Worm (Caenorhabditis elegans) whole organism, L1 larva: Measurements from ENCODE around the gene C49G7.10.

Experiments used
- C04F5.9 ChIP-seq: sonication (generic microtip); optimal IDR thresholded peaks from 2 replicates; lab custom pipeline; 2016; ENCODE audit warnings: missing genetic modification characterization, missing compliant biosample characterization
- C16A3.4 ChIP-seq: fragments of 150-350 bp; optimal IDR thresholded peaks from 2 replicates; lab custom pipeline; 2014; ENCODE audit warnings: missing biosample characterization, missing genetic modification characterization
- Y116A8C.19 ChIP-seq: sonication (generic microtip); optimal IDR thresholded peaks from 2 replicates; lab custom pipeline; 2016; ENCODE audit warnings: missing compliant biosample characterization, missing genetic modification characterization, borderline replicate concordance
- ceh-63 ChIP-seq: fragments of 200-800 bp; sonication (Bioruptor generic); optimal IDR thresholded peaks from 2 replicates; lab custom pipeline; 2018; ENCODE audit warnings: mild to moderate bottlenecking, missing genetic modification characterization, missing compliant biosample characterization
- ceh-8 ChIP-seq: fragments of 200-800 bp; sonication (Bioruptor generic); optimal IDR thresholded peaks from 2 replicates; lab custom pipeline; 2018; ENCODE audit warnings: mild to moderate bottlenecking, missing genetic modification characterization, moderate library complexity, missing compliant biosample characterization
- ceh-82 ChIP-seq, 3 experiments: fragments of 150-350 bp in 1 of 3; sonication (generic microtip) in 2 of 3; optimal IDR thresholded peaks; 2 replicates each; lab custom pipeline; 2014 to 2017; ENCODE audit warnings: missing biosample characterization in 3 of 3, missing genetic modification characterization in 3 of 3
- ceh-88 ChIP-seq: fragments of 200-800 bp; sonication (Bioruptor generic); IDR thresholded peaks from 2 replicates; pipeline ENCODE4 v1.3.6; 2022; ENCODE audit warnings: missing genetic modification characterization, missing compliant biosample characterization
- ceh-90 ChIP-seq: sonication (generic microtip); optimal IDR thresholded peaks from 2 replicates; lab custom pipeline; 2016; ENCODE audit warnings: missing genetic modification characterization, missing compliant biosample characterization
- efl-1 ChIP-seq, 4 experiments: fragments of 150-350 bp; optimal IDR thresholded peaks in 3 of 4; peaks in 1 of 4; 1 replicate in 1 of 4; 2 replicates in 3 of 4; lab custom pipeline; 2014; ENCODE audit warnings: missing biosample characterization in 2 of 4, missing genetic modification characterization in 2 of 4, missing genetic modification reagents in 2 of 4
- egl-27 ChIP-seq, 2 experiments: fragments of 150-350 bp in 1 of 2; sonication (generic microtip); optimal IDR thresholded peaks; 3 replicates each; lab custom pipeline; 2017 to 2018; ENCODE audit warnings: missing biosample characterization in 2 of 2, missing genetic modification characterization in 2 of 2, missing genetic modification reagents in 2 of 2
- elt-2 ChIP-seq: sonication (generic microtip); optimal IDR thresholded peaks from 2 replicates; lab custom pipeline; 2016; ENCODE audit warnings: missing genetic modification characterization, mild to moderate bottlenecking, inconsistent platforms, missing compliant biosample characterization, missing genetic modification reagents
- fkh-10 ChIP-seq: sonication (generic microtip); optimal IDR thresholded peaks from 2 replicates; lab custom pipeline; 2017; ENCODE audit warnings: missing biosample characterization, missing genetic modification reagents, missing genetic modification characterization
- fos-1 ChIP-seq: fragments of 150-350 bp; optimal IDR thresholded peaks from 2 replicates; lab custom pipeline; 2014; ENCODE audit warnings: missing biosample characterization, missing genetic modification characterization
- hlh-17 ChIP-seq: fragments of 200-800 bp; sonication (Bioruptor generic); optimal IDR thresholded peaks from 2 replicates; lab custom pipeline; 2018; ENCODE audit warnings: missing genetic modification characterization, mild to moderate bottlenecking, missing compliant biosample characterization, moderate library complexity, borderline replicate concordance
- hlh-4 ChIP-seq: sonication (generic microtip); optimal IDR thresholded peaks from 2 replicates; lab custom pipeline; 2016; ENCODE audit warnings: mild to moderate bottlenecking, missing genetic modification characterization, missing compliant biosample characterization
- hpl-2 ChIP-seq: fragments of 150-350 bp; optimal IDR thresholded peaks from 2 replicates; lab custom pipeline; 2014; ENCODE audit warnings: missing biosample characterization, missing genetic modification reagents, missing genetic modification characterization
- irx-1 ChIP-seq: sonication (generic microtip); optimal IDR thresholded peaks from 2 replicates; lab custom pipeline; 2016; ENCODE audit warnings: missing genetic modification characterization, missing compliant biosample characterization
- lin-13 ChIP-seq: fragments of 150-350 bp; optimal IDR thresholded peaks from 2 replicates; lab custom pipeline; 2014; ENCODE audit warnings: missing biosample characterization, missing genetic modification reagents, missing genetic modification characterization
- lin-35 ChIP-seq, 2 experiments: fragments of 150-350 bp; optimal IDR thresholded peaks; 2 replicates each; lab custom pipeline; 2014; ENCODE audit warnings: missing biosample characterization in 2 of 2, missing genetic modification characterization in 2 of 2, missing genetic modification reagents in 2 of 2
- lin-39 ChIP-seq: fragments of 150-350 bp; optimal IDR thresholded peaks from 2 replicates; lab custom pipeline; 2014; ENCODE audit warnings: missing biosample characterization, missing genetic modification reagents, missing genetic modification characterization
- lsy-2 ChIP-seq, 2 experiments: fragments of 150-350 bp; optimal IDR thresholded peaks; 2 replicates each; lab custom pipeline; 2014; ENCODE audit warnings: missing biosample characterization in 2 of 2, missing genetic modification characterization in 2 of 2
- mef-2 ChIP-seq: fragments of 150-350 bp; optimal IDR thresholded peaks from 2 replicates; lab custom pipeline; 2014; ENCODE audit warnings: missing biosample characterization, missing genetic modification characterization
- mep-1 ChIP-seq: fragments of 150-350 bp; optimal IDR thresholded peaks from 2 replicates; lab custom pipeline; 2014; ENCODE audit warnings: missing biosample characterization, missing genetic modification characterization
- nhr-19 ChIP-seq: fragments of 200-800 bp; sonication (Bioruptor generic); conservative IDR thresholded peaks from 2 replicates; pipeline ENCODE4 v1.3.6; 2022; ENCODE audit warnings: missing genetic modification characterization, missing compliant biosample characterization
- nhr-20 ChIP-seq: sonication (generic microtip); optimal IDR thresholded peaks from 2 replicates; lab custom pipeline; 2016; ENCODE audit warnings: mild to moderate bottlenecking, missing genetic modification characterization, missing compliant biosample characterization
- nhr-237 ChIP-seq: fragments of 150-350 bp; optimal IDR thresholded peaks from 2 replicates; lab custom pipeline; 2014; ENCODE audit warnings: missing biosample characterization, missing genetic modification characterization
- nhr-71 ChIP-seq: sonication (generic microtip); optimal IDR thresholded peaks from 2 replicates; lab custom pipeline; 2016; ENCODE audit warnings: mild to moderate bottlenecking, missing genetic modification characterization, moderate library complexity, missing compliant biosample characterization
- nhr-76 ChIP-seq: sonication (generic microtip); optimal IDR thresholded peaks from 2 replicates; lab custom pipeline; 2017; ENCODE audit warnings: missing biosample characterization, missing genetic modification characterization
- pag-3 ChIP-seq: sonication (generic microtip); optimal IDR thresholded peaks from 2 replicates; lab custom pipeline; 2017; ENCODE audit warnings: missing genetic modification characterization, mild to moderate bottlenecking, missing compliant biosample characterization, antibody characterized with exemption, borderline replicate concordance; ENCODE audit not compliant: insufficient read depth
- pax-3 ChIP-seq: fragments of 200-800 bp; sonication (Bioruptor generic); optimal IDR thresholded peaks from 2 replicates; lab custom pipeline; 2018; ENCODE audit warnings: mild to moderate bottlenecking, missing genetic modification characterization, moderate library complexity, missing compliant biosample characterization
- rnt-1 ChIP-seq: sonication (generic microtip); optimal IDR thresholded peaks from 2 replicates; lab custom pipeline; 2016; ENCODE audit warnings: mild to moderate bottlenecking, missing genetic modification characterization, moderate library complexity, missing compliant biosample characterization
- snpc-4 ChIP-seq: fragments of 150-350 bp; optimal IDR thresholded peaks from 2 replicates; lab custom pipeline; 2014; ENCODE audit warnings: missing biosample characterization, missing genetic modification characterization
- snu-23 ChIP-seq: sonication (generic microtip); optimal IDR thresholded peaks from 2 replicates; lab custom pipeline; 2016; ENCODE audit warnings: missing genetic modification characterization, missing compliant biosample characterization
- tlp-1 ChIP-seq: fragments of 150-350 bp; optimal IDR thresholded peaks from 2 replicates; lab custom pipeline; 2014; ENCODE audit warnings: missing biosample characterization, missing genetic modification characterization
- unc-130 ChIP-seq: fragments of 150-350 bp; optimal IDR thresholded peaks from 2 replicates; lab custom pipeline; 2017; ENCODE audit warnings: missing biosample characterization, missing genetic modification characterization, inconsistent platforms
- unc-30 ChIP-seq: sonication (generic microtip); optimal IDR thresholded peaks from 2 replicates; lab custom pipeline; 2017; ENCODE audit warnings: missing biosample characterization, missing genetic modification characterization
- unc-86 ChIP-seq: sonication (generic microtip); optimal IDR thresholded peaks from 2 replicates; lab custom pipeline; 2016; ENCODE audit warnings: missing genetic modification characterization, missing compliant biosample characterization
- unc-98 ChIP-seq: fragments of 200-800 bp; sonication (Bioruptor generic); IDR thresholded peaks from 2 replicates; pipeline ENCODE4 v1.3.6; 2022; ENCODE audit warnings: missing genetic modification characterization, missing compliant biosample characterization

Gene C49G7.10

DNA sequence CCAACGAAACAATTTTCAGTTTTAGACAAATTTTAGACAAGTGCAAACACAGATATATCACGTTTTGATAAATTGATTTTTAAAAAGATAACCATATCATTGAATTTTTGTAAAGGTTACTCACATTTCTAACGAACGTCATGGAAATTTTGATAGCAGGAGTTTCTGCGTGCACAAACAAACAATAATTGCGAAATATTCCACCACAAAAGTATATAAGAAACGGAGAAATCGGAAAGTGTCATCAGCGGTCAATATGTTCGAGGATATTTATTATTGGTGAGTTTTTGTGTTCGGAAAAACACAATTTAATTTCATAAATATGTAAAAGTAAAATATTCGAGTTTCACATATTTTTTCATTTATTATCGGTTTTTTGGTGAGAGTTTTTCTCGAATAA, 7.5 kb downstream of the C49G7.10 start, which contains the start of gene C49G7.7:
Gene C49G7.7 (plus strand): TSS at position 174 of the 400 bp plus-strand sequence.
- TF ChIP-seq mef-2 (tag; lab: Kevin White, UChicago), result no peak
- TF ChIP-seq lin-13 (GFP tag; lab: Kevin White, UChicago), result no peak
- no peak for TF ChIP-seq nhr-71
- TF ChIP-seq mep-1, result no peak
- TF ChIP-seq nhr-237 (tag; lab: Kevin White, UChicago), result no peak
- no peak for TF ChIP-seq snpc-4 (tag; lab: Kevin White, UChicago)
- TF ChIP-seq ceh-63, result no peak
- no peak for TF ChIP-seq ceh-82 (tag; optimal IDR thresholded peaks at IDR 0.05; lab: Kevin White, UChicago)
- no peak for TF ChIP-seq fos-1 (tag; lab: Kevin White, UChicago)
- TF ChIP-seq unc-130 (tag; lab: Kevin White, UChicago), result no peak
- no peak for TF ChIP-seq lsy-2 (tag; optimal IDR thresholded peaks at IDR 0.05; lab: Kevin White, UChicago)
- TF ChIP-seq hlh-17 (GFP tag; lab: Kevin White, UChicago), result no peak
- no peak for TF ChIP-seq Y116A8C.19
- no peak for TF ChIP-seq fkh-10
- TF ChIP-seq ceh-90 (tag; lab: Kevin White, UChicago), result no peak
- TF ChIP-seq, all 84 proteins: peak for 0

DNA sequence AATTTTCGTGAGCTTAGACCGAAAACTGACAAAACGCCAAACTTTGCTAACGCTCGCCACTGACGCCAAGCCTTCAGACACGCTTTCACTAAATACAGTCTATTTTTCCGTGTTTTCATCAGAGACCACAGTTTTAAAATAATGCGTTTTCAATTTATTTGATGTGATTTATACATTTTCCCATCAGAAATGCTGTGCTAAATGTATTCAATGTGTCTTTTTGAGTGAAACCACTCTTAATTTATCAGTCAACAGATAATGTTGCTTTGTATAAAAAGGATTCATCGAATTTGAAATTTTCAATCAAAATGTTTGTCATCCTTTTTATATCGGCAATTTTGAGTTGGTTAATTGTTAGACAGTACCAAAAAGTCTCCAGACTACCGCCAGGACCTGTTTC, 10.5 kb downstream of the C49G7.10 start, which contains the start of gene cyp-35A4:
Gene cyp-35A4 (plus strand): TSS at position 301 of the 400 bp plus-strand sequence.
- TF ChIP-seq hpl-2 (GFP tag; lab: Kevin White, UChicago), result no peak
- no peak for TF ChIP-seq pag-3 (tag; lab: Kevin White, UChicago)
- TF ChIP-seq mef-2 (tag; lab: Kevin White, UChicago), result no peak
- TF ChIP-seq ceh-8 (GFP tag; lab: Kevin White, UChicago), result no peak
- TF ChIP-seq tlp-1 (tag; lab: Kevin White, UChicago), result no peak
- TF ChIP-seq nhr-19 (GFP tag; lab: Robert Waterston, UW), result no peak
- no peak for TF ChIP-seq C16A3.4
- no peak for TF ChIP-seq unc-98 (GFP tag; lab: Robert Waterston, UW)
- TF ChIP-seq unc-130 (tag; lab: Kevin White, UChicago), result no peak
- no peak for TF ChIP-seq ceh-88 (GFP tag; lab: Robert Waterston, UW)
- TF ChIP-seq snu-23 (GFP tag; lab: Kevin White, UChicago), result no peak
- TF ChIP-seq nhr-76 (tag; lab: Kevin White, UChicago), result no peak
- TF ChIP-seq egl-27 (tag; optimal IDR thresholded peaks at IDR 0.05; lab: Kevin White, UChicago), result no peak
- no peak for TF ChIP-seq unc-30 (tag; lab: Kevin White, UChicago)
- no peak for TF ChIP-seq irx-1 (tag; lab: Kevin White, UChicago)
- no peak for TF ChIP-seq nhr-237 (tag; lab: Kevin White, UChicago)
- no peak for TF ChIP-seq unc-86
- TF ChIP-seq C04F5.9, result no peak
- TF ChIP-seq lin-39 (tag; lab: Kevin White, UChicago), result no peak

DNA sequence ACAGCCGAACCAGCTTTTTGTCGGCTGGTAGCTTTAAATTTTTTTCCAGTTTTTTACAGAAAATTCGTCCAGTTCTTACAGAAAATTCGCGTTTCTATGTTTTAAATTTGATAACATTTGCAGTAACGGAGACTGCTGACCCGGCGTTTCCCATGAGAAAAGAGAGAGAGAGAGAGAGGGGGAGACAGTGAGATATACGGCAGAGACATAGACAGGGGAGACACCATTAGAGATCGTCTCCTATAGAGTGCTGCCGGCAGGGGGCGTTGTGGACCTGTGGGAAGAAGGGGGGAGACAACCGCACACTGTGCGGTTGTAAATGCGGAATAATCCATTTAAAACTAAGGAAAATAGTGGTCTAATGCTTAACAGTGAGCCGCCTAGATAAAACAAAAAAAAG, 12.2 kb downstream of the C49G7.10 start:
- TF ChIP-seq nhr-71, result no peak
- TF ChIP-seq hlh-4 (tag; lab: Kevin White, UChicago), result no peak
- TF ChIP-seq hpl-2 (GFP tag; lab: Kevin White, UChicago), result no peak
- TF ChIP-seq efl-1 (optimal IDR thresholded peaks at IDR 0.05; lab: Kevin White, UChicago), result peak; percentile 19 to 26
- peak in 1 of 2 experiments; percentile 93 for TF ChIP-seq efl-1 (GFP tag; optimal IDR thresholded peaks at IDR 0.05 in 1 of 2; lab: Kevin White, UChicago)
- no peak for TF ChIP-seq pax-3
- TF ChIP-seq lin-35 (GFP tag; optimal IDR thresholded peaks at IDR 0.05; lab: Kevin White, UChicago), result peak in 1 of 2 experiments; percentile 11
- peak; percentile 12 for TF ChIP-seq elt-2 (tag; lab: Kevin White, UChicago)
- peak; percentile 27 for TF ChIP-seq rnt-1 (tag; lab: Kevin White, UChicago)
- TF ChIP-seq nhr-20 (tag; lab: Kevin White, UChicago), result peak; percentile 12
